Worm (Caenorhabditis elegans) whole organism, L4/young adult: Measurements from ENCODE around the gene B0496.2.

Source experiments
- W03F9.2 ChIP-seq: fragments of 150-350 bp; optimal IDR thresholded peaks from 2 replicates; lab custom pipeline; 2014; ENCODE audit warnings: missing biosample characterization, missing genetic modification characterization
- him-1 ChIP-seq: sonication (generic microtip); optimal IDR thresholded peaks from 2 replicates; lab custom pipeline; 2016; ENCODE audit warnings: missing genotype, missing genetic modification reagents, missing genetic modification characterization, missing compliant biosample characterization

ce11 chrIV:7477697-7478096 lies 30.0 kb downstream of the B0496.2 start:
- TF ChIP-seq W03F9.2 (tag; lab: Kevin White, UChicago) (no peak), him-1 (tag; lab: Kevin White, UChicago) (no peak)
